Worm (Caenorhabditis elegans) whole organism, late embryonic: Measurements from ENCODE around the gene gst-33.

Experiments
- fkh-10 ChIP-seq: fragments of 150-350 bp; optimal IDR thresholded peaks from 2 replicates; lab custom pipeline; 2014; ENCODE audit warnings: missing biosample characterization, missing genetic modification reagents, missing genetic modification characterization
- pqm-1 ChIP-seq: sonication (generic microtip); optimal IDR thresholded peaks from 2 replicates; lab custom pipeline; 2016; ENCODE audit warnings: missing genetic modification characterization, missing compliant biosample characterization

DNA sequence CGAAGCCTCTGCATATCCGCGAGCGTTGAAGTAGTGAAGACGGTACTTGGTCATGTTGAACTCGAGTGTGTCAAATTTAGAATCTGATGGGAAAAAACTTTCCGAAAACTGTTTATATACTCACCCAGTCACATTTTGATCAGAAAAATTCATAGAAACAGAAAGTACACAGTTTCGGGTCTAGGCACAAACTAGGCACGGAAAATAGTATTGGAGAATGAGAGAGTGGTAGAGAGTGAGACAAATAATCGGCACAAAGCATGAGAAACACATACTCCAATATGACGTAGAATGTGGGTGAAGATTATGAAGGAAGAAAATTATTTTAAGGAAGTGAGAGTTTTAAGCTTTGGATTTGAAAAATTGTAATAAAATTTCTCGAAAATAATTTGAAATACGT is at the start of gene gst-33:
- TF ChIP-seq fkh-10 (GFP tag; lab: Kevin White, UChicago): no peak
- no peak for TF ChIP-seq pqm-1
